Worm (Caenorhabditis elegans): ENCODE data around the gene srh-34.

The srh-34 gene

DNA sequence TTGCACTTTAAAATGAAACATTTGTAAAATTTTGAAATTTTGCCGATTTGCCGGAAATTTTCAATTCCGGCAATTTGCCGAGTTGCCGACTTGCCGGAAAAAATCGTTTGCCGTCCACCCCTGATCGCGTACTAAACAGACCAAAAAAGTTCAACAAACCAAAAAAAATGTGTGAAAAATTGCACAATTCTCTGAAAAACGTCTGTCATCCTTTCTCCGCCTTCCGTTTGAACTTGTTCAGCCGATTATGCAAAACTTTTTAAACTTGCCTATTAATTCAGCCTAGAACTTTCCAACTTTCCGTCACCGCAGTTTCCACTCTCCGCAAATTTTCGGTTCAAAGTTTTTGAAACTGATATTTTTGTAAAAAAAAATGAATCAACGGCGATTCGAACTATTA lies 22.3 kb downstream of the srh-34 start, which contains the start of gene B0554.5:
Gene B0554.5, plus strand, starts transcription at position 301 of the 400 bp plus-strand sequence.
- no peak for TF ChIP-seq irx-1 (tag; optimal IDR thresholded peaks at IDR 0.05)
- no peak for TF ChIP-seq mab-9 (GFP tag; IDR thresholded peaks at IDR 0.05)
- no peak for TF ChIP-seq ets-5 (GFP tag; IDR thresholded peaks at IDR 0.05)
- TF ChIP-seq lin-14 (GFP tag; optimal IDR thresholded peaks at IDR 0.05) = no peak
- no peak for TF ChIP-seq mep-1 (tag; optimal IDR thresholded peaks at IDR 0.05)
- no peak for TF ChIP-seq ceh-90 (tag; optimal IDR thresholded peaks at IDR 0.05)
- no peak for TF ChIP-seq pqm-1 (tag; optimal IDR thresholded peaks at IDR 0.05)

DNA sequence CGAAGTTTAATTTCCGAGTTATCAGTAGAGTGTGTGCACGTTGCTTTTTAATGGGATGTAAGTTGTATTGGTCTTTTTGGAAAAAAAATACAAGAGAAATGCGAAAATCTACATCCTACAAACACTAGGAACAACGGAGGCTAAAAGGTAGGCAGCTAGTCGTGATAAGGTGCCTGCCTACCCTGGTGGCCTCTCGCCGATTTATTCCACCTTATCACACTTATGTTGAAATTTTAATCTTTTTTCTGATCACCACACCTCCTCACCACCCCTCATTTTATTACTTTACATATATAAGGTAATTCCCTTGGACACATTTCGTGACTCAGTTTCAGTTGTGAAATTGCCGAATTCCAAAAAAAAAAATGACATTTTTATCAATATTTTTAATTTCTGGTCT lies 24.3 kb downstream of the srh-34 start, which contains the start of gene dod-20:
Gene dod-20, plus strand, starts transcription at position 301 of the 400 bp plus-strand sequence.
- TF ChIP-seq nhr-19 (GFP tag; conservative IDR thresholded peaks at IDR 0.05) (no peak), sptf-1 (tag; optimal IDR thresholded peaks at IDR 0.05) (no peak), snu-23 (GFP tag; optimal IDR thresholded peaks at IDR 0.05) (no peak)

DNA sequence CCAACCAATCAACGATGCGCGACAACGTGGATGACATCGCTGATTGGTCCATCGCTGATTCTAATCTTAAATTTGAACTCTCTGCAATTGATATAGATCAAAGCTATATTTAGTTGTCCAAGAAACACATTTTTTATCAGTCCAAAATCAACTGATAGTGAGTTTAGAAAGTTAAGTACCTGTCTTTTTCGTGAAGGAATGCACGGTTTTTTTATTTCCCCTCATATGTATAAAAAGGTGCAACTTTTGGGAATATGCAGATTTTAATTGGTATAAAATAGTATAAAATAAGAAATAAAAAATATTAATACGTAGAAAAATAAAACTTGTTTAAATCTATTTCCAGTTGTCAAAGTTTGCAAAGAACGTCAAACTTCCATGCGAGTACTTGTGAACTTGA lies 28.0 kb downstream of the srh-34 start, which contains the start of gene Y39D8A.1:
Gene Y39D8A.1, plus strand, starts transcription at position 301 of the 400 bp plus-strand sequence.
- TF ChIP-seq nhr-90 (tag; optimal IDR thresholded peaks at IDR 0.05; ENCODE audit: poor library complexity) (no peak), aly-2 (tag; optimal IDR thresholded peaks at IDR 0.05) (no peak), nhr-237 (tag; optimal IDR thresholded peaks at IDR 0.05) (no peak), nhr-71 (tag; optimal IDR thresholded peaks at IDR 0.05) (no peak), efl-1 (optimal IDR thresholded peaks at IDR 0.05) (no peak), efl-1 (GFP tag; optimal IDR thresholded peaks at IDR 0.05 in 1 of 2) (peak in 1 of 2 experiments; percentile 32), Y116A8C.19 (tag; optimal IDR thresholded peaks at IDR 0.05; ENCODE audit: borderline replicate concordance) (no peak), ceh-90 (tag; optimal IDR thresholded peaks at IDR 0.05) (no peak)

ce11 chrV:417656-418353 lies 28.7 kb downstream of the srh-34 start, which contains the start of gene irg-8:
TSS of gene irg-8 (minus strand) at chrV:417706.
- TF ChIP-seq elt-2 (tag; optimal IDR thresholded peaks at IDR 0.05) (peak; percentile 44), nhr-90 (tag; optimal IDR thresholded peaks at IDR 0.05; ENCODE audit: poor library complexity) (no peak)

DNA sequence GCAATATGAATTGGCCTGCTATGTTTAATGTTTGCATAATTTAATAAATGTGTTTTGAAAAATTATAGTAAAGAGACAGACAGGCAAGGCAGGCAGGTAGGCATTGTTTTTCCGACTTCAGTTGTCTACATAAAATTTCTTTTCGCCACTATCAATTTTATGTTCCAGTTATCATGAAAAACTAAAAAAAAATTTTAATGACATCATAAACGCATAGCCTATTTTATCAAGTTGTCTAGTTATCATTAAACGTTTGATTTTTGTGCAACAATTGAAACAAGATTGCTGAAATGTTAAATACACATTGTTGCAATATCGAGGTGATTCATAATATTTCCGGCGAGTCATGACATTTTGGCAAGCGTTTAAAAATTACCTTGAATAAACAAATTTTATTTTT lies 31.4 kb downstream of the srh-34 start:
- TF ChIP-seq elt-2 (tag; optimal IDR thresholded peaks at IDR 0.05) = peak; percentile 37
- TF ChIP-seq dpl-1 (GFP tag; optimal IDR thresholded peaks at IDR 0.05) = no peak
- TF ChIP-seq unc-30 (tag; optimal IDR thresholded peaks at IDR 0.05) = no peak
- TF ChIP-seq efl-1 (optimal IDR thresholded peaks at IDR 0.05) = no peak
- peak in 1 of 2 experiments; percentile 75 for TF ChIP-seq efl-1 (GFP tag; optimal IDR thresholded peaks at IDR 0.05 in 1 of 2)
- no peak for TF ChIP-seq pqm-1 (tag; optimal IDR thresholded peaks at IDR 0.05)
- peak; percentile 41 for TF ChIP-seq tlp-1 (tag; optimal IDR thresholded peaks at IDR 0.05)

- TF ChIP-seq sox-4 (tag; optimal IDR thresholded peaks at IDR 0.05) = no peak
- TF ChIP-seq elt-2 (tag; optimal IDR thresholded peaks at IDR 0.05) = peak; percentile 63
Observed at ce11 chrV:414630-415029, 31.8 kb downstream of the srh-34 start, which contains the start of gene dod-19. TSS of gene dod-19 (minus strand) at chrV:414759.

ce11 chrV:412820-413219 lies 33.7 kb downstream of the srh-34 start:
- TF ChIP-seq lin-35 (GFP tag; optimal IDR thresholded peaks at IDR 0.05) = no peak
- TF ChIP-seq mab-9 (GFP tag; IDR thresholded peaks at IDR 0.05) = no peak

ce11 chrV:404210-404669 lies 42.2 kb downstream of the srh-34 start, which contains the start of gene nhr-252:
TSS of gene nhr-252 (plus strand) at chrV:404619.
- no peak for TF ChIP-seq snu-23 (GFP tag; optimal IDR thresholded peaks at IDR 0.05)
- no peak for TF ChIP-seq fkh-4 (tag; optimal IDR thresholded peaks at IDR 0.05; ENCODE audit: borderline replicate concordance)
- TF ChIP-seq swsn-7 (tag; optimal IDR thresholded peaks at IDR 0.05) = peak; percentile 13
- TF ChIP-seq nhr-76 (tag; optimal IDR thresholded peaks at IDR 0.05) = no peak
- TF ChIP-seq lin-35 (GFP tag; optimal IDR thresholded peaks at IDR 0.05) = no peak
- TF ChIP-seq ets-5 (GFP tag; IDR thresholded peaks at IDR 0.05) = no peak
- peak; percentile 90 for TF ChIP-seq fkh-8 (tag; optimal IDR thresholded peaks at IDR 0.05)
- no peak for TF ChIP-seq zag-1 (tag; optimal IDR thresholded peaks at IDR 0.05)
- no peak for TF ChIP-seq tbx-2 (tag; optimal IDR thresholded peaks at IDR 0.05)
- TF ChIP-seq tlp-1 (tag; optimal IDR thresholded peaks at IDR 0.05) = no peak
- TF ChIP-seq irx-1 (tag; optimal IDR thresholded peaks at IDR 0.05) = no peak
- no peak for TF ChIP-seq nhr-85 (tag)
- TF ChIP-seq ceh-82 (tag; optimal IDR thresholded peaks at IDR 0.05) = no peak
- peak; percentile 70 for TF ChIP-seq nhr-47 (tag; optimal IDR thresholded peaks at IDR 0.05)
- TF ChIP-seq sup-37 (GFP tag; optimal IDR thresholded peaks at IDR 0.05) = no peak
- TF ChIP-seq mab-9 (GFP tag; IDR thresholded peaks at IDR 0.05) = no peak
- TF ChIP-seq efl-3 (GFP tag; optimal IDR thresholded peaks at IDR 0.05) = no peak
- no peak for TF ChIP-seq aha-1 (tag; optimal IDR thresholded peaks at IDR 0.05)
- no peak for TF ChIP-seq nhr-19 (GFP tag; conservative IDR thresholded peaks at IDR 0.05)
- TF ChIP-seq nhr-237 (tag; optimal IDR thresholded peaks at IDR 0.05) = no peak
- TF ChIP-seq hlh-4 (tag; optimal IDR thresholded peaks at IDR 0.05) = no peak
